Fruit fly (Drosophila melanogaster) whole organism, embryonic: ENCODE measurements around the gene CG16812.

Experiments used
- CG16815 ChIP-seq: fragments of 200-800 bp; sonication (Bioruptor generic); optimal IDR thresholded peaks from 3 replicates; lab custom pipeline; 2017; ENCODE audit warnings: missing biosample characterization, mild to moderate bottlenecking, missing genetic modification characterization
- br ChIP-seq: fragments of >200 bp; optimal IDR thresholded peaks from 2 replicates; lab custom pipeline; 2017
- nmo ChIP-seq: fragments of 200-800 bp; sonication (Bioruptor generic); optimal IDR thresholded peaks from 2 replicates; lab custom pipeline; 2018; ENCODE audit warnings: missing biosample characterization, mild to moderate bottlenecking, missing genetic modification characterization, moderate library complexity

- TF ChIP-seq br (no peak), CG16815 (GFP tag; lab: Kevin White, UChicago) (no peak), nmo (GFP tag; lab: Kevin White, UChicago) (peak; percentile 12)
Measured at dm6 chr2L:13268040-13268652, 45.8 kb downstream of the CG16812 start.
